Fruit fly (Drosophila melanogaster) whole organism: ENCODE results near the gene CG31908.

Experiments
- CG8478 ChIP-seq: fragments of >200 bp; optimal IDR thresholded peaks from 2 replicates; lab custom pipeline; 2018; ENCODE audit warnings: inconsistent platforms
- Dll ChIP-seq: fragments of >200 bp; optimal IDR thresholded peaks from 2 replicates; lab custom pipeline; 2017
- pan ChIP-seq: fragments of >200 bp; optimal IDR thresholded peaks from 2 replicates; lab custom pipeline; 2017
- psq ChIP-seq: fragments of >200 bp; optimal IDR thresholded peaks from 2 replicates; lab custom pipeline; 2017
- usp ChIP-seq: fragments of >200 bp; optimal IDR thresholded peaks from 2 replicates; lab custom pipeline; 2017; ENCODE audit warnings: missing biosample characterization, missing genetic modification characterization, mixed read lengths

DNA sequence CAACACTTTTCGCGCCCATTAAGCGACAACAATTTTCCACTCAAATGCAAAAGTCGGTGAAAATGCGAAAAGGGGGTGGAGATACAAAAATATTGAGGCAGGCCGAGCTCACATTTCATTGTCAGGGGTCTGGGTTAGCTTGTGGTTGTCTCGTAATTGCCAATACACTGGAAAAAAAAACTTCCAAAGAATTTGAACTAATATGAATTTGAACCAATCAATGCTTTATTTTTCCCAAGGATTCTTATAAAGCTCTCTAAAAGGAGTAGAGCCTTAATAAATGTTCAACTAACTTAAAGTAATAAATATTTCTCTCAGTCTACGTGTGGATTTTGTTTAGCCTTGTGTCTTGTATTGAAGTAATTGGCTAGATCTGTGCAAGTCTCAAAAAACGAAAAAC lies 45.8 kb upstream of the CG31908 start:
- no peak for TF ChIP-seq psq (lab: Kevin White, UChicago)
- no peak for TF ChIP-seq Dll (lab: Kevin White, UChicago)
- no peak for TF ChIP-seq CG8478 (lab: Kevin White, UChicago)
- TF ChIP-seq usp (GFP tag; lab: Kevin White, UChicago) = no peak
- no peak for TF ChIP-seq pan (lab: Kevin White, UChicago)
